Worm (Caenorhabditis elegans): Measurements from ENCODE around the gene C07D10.6.
A peak's percentile ranks its signal among the peaks of the same experiment; 100 is the strongest.

C07D10.6 gene

DNA sequence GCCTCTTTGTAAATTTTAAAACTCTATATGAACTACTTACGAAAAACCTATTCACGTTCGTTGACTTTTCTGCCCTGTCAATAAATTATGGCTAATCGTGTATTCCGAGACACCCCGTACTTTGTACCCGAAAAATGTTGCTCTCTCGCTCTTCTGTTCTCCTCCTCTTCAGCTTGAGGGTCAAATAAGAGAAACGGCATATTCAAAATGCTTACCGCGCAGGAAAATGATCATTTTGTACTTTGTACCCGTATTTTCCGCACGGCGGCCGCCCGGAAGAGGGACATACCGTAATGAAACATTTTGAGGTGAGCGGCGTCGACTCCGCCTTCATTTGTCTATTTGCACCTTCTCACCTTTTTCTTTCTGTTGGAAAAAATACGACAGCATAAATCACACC is 35.5 kb upstream of the C07D10.6 start:
- TF ChIP-seq ceh-13 (GFP tag; optimal IDR thresholded peaks at IDR 0.05) (no peak), aly-1 (tag; optimal IDR thresholded peaks at IDR 0.05) (no peak), ama-1 (optimal IDR thresholded peaks at IDR 0.05) (no peak), sea-1 (GFP tag; conservative IDR thresholded peaks at IDR 0.05) (no peak), tbx-11 (GFP tag; IDR thresholded peaks at IDR 0.05) (no peak), ets-7 (tag; optimal IDR thresholded peaks at IDR 0.05) (no peak), pes-1 (GFP tag; IDR thresholded peaks at IDR 0.05) (no peak), scrt-1 (GFP tag; IDR thresholded peaks at IDR 0.05) (no peak), hmg-4 (GFP tag; optimal IDR thresholded peaks at IDR 0.05) (no peak), tra-4 (tag; optimal IDR thresholded peaks at IDR 0.05) (no peak), hnd-1 (tag; optimal IDR thresholded peaks at IDR 0.05) (no peak), F13C5.2 (tag; optimal IDR thresholded peaks at IDR 0.05) (no peak), ceh-36 (tag; optimal IDR thresholded peaks at IDR 0.05) (no peak)

DNA sequence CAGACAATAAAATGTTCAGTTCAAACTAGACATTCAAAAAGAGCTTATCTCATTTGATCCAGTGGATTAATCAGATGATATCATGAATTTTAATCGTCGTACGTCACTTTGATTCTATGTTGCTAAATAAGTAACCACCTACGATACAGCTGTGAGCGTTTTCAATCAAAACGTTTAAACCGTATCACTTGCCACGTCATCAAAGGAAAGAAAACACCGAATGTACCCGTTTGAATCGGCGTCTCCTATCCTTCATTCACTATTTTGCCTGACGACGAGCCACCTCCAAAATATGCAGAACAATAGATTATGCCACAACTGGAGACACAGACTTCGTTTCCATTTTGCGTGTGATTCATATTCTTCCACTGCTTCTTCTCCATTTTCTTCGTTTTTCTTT is 33.3 kb upstream of the C07D10.6 start:
- TF ChIP-seq ets-7 (tag; optimal IDR thresholded peaks at IDR 0.05), result no peak
- TF ChIP-seq sea-1 (GFP tag; conservative IDR thresholded peaks at IDR 0.05), result no peak
- TF ChIP-seq B0310.2 (tag; optimal IDR thresholded peaks at IDR 0.05), result no peak
- no peak for TF ChIP-seq flt-1 (GFP tag; IDR thresholded peaks at IDR 0.05)

DNA sequence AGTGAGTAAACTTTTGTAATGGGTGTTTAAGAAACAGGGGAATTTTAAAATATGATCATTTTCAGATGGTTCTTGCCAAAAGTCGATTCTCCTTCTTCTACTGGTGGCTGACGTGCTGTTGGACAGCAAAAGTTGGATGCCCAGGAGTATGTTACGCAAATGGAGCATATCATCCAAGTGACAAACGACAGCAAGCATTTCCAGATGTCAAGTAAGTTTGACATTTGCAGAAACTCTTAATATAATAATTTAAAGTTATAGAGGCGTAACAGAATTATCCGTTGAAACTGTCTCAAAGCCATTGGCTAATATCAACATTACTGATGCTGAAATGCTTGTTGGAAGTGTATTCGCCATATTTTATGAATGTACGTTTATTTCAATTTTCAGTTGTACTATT is 31.1 kb upstream of the C07D10.6 start:
- no peak for TF ChIP-seq tbx-11 (GFP tag; IDR thresholded peaks at IDR 0.05)

DNA sequence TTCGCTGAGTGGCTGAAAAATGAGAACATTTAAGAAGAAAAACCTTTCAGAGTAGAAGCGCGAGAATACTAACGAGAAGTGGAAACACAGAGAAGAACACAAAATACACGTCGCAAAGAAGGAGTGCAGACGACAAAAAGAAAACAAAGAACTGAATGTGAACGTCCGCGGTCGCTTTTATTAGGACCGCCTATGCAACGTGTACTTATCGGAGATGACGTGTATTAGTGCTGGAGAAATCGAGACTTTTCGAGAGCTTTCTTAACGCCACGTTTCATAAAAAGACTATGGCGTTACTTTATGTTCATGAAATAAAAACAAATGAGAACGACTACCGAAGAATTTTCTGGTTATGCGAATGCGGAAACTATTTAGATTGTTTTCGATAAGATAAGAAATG is 26.6 kb upstream of the C07D10.6 start, which contains the start of gene hsp-4:
TSS of gene hsp-4 (minus strand) at position 139 of the 400 bp plus-strand sequence.
- TF ChIP-seq tbx-37 (GFP tag; conservative IDR thresholded peaks at IDR 0.05) (no peak), tbx-11 (GFP tag; IDR thresholded peaks at IDR 0.05) (no peak), ceh-13 (GFP tag; optimal IDR thresholded peaks at IDR 0.05) (no peak), ceh-36 (tag; optimal IDR thresholded peaks at IDR 0.05) (no peak), pes-1 (GFP tag; IDR thresholded peaks at IDR 0.05) (no peak), scrt-1 (GFP tag; IDR thresholded peaks at IDR 0.05) (no peak), flt-1 (GFP tag; IDR thresholded peaks at IDR 0.05) (no peak), F13C5.2 (tag; optimal IDR thresholded peaks at IDR 0.05) (no peak), hmbx-1 (tag; optimal IDR thresholded peaks at IDR 0.05) (no peak), sea-1 (GFP tag; conservative IDR thresholded peaks at IDR 0.05) (no peak), ama-1 (optimal IDR thresholded peaks at IDR 0.05) (no peak), tra-4 (tag; optimal IDR thresholded peaks at IDR 0.05) (no peak), hmg-4 (GFP tag; optimal IDR thresholded peaks at IDR 0.05) (no peak), ets-7 (tag; optimal IDR thresholded peaks at IDR 0.05) (no peak), B0310.2 (tag; optimal IDR thresholded peaks at IDR 0.05) (no peak), aly-1 (tag; optimal IDR thresholded peaks at IDR 0.05) (no peak)

DNA sequence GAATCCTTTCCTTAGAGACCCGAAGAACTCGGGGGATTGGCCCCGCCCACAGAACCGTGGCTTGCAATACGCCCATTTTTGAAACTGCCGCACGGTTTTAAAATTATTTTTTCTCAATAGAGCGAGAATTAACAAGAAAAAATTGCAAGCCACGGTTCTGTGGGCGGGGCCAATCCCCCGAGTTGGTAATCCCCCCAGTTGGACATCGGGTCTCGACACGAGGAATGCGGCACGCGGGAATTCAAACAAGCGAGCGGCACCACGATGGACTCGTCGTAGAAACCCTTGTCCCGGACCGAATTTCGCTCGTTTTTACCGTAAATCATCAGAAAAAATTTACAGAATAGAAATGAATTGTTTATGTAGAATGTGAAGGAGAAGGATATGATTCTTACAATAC is 26.1 kb upstream of the C07D10.6 start:
- TF ChIP-seq ceh-13 (GFP tag; optimal IDR thresholded peaks at IDR 0.05) (no peak), F13C5.2 (tag; optimal IDR thresholded peaks at IDR 0.05) (no peak), ceh-36 (tag; optimal IDR thresholded peaks at IDR 0.05) (peak; percentile 12), hmg-4 (GFP tag; optimal IDR thresholded peaks at IDR 0.05) (no peak), ama-1 (optimal IDR thresholded peaks at IDR 0.05) (no peak)

DNA sequence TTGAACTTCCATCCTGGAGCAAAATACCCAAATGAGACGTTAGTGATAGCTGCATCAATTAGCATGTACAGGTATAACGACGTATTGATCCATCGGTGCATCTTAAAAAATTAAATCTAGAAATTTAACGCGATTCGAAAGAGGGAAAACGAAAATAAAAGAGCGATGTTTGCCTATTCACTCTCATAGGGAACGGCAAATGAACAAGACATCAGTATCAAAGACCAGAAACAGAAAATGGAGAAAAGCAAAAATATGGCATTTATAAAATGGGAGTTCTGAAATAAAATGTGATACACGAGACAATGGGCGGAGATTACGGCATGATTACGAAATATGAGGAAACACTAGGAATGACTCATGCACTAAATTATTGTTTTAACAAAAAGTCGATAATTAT is 22.8 kb upstream of the C07D10.6 start, which contains the start of gene haf-2:
TSS of gene haf-2 (minus strand) at position 101 of the 400 bp plus-strand sequence.
- TF ChIP-seq ceh-36 (tag; optimal IDR thresholded peaks at IDR 0.05) (no peak), hmg-4 (GFP tag; optimal IDR thresholded peaks at IDR 0.05) (no peak), aly-1 (tag; optimal IDR thresholded peaks at IDR 0.05) (no peak)

DNA sequence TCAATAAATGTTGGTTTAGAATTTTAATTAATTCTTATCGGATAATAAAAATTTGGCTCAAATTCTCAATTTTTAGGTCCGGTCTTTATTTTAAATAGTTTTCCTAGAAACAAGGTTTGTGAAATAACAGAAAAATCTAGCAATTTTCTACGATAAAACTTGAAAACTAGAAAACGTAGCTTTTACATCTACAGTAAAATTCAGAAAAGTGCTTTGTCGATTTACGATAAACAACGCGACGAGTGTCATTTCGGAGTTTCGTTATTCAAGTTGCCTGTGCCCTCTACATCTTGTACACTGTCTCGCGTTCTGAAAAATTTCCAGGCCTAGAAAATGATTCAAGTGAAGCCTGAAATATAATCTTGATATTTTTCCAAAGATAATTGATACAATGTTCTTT is 22.3 kb upstream of the C07D10.6 start:
- TF ChIP-seq ets-7 (tag; optimal IDR thresholded peaks at IDR 0.05), result no peak

DNA sequence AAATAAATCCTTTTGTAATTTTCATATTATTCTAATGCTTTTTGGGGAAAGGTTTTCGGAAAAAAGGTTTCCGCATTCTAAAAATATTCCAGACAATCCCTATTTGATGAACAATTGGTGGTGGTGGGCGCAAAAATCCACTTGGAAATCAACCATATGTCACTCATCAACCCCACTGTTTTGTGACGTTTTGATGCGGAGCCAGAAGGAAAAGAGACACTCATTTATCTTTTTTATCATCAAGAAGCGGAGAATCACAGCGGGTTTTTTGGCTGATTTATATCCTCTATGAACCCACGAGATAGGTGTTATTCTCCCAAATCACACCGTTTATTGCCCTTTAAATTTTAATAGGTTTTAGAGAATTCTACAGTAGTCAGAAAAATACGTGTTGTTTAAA is 21.9 kb upstream of the C07D10.6 start:
- TF ChIP-seq sea-1 (GFP tag; conservative IDR thresholded peaks at IDR 0.05), result no peak
- no peak for TF ChIP-seq ets-7 (tag; optimal IDR thresholded peaks at IDR 0.05)
- no peak for TF ChIP-seq B0310.2 (tag; optimal IDR thresholded peaks at IDR 0.05)
- no peak for TF ChIP-seq tbx-37 (GFP tag; conservative IDR thresholded peaks at IDR 0.05)

DNA sequence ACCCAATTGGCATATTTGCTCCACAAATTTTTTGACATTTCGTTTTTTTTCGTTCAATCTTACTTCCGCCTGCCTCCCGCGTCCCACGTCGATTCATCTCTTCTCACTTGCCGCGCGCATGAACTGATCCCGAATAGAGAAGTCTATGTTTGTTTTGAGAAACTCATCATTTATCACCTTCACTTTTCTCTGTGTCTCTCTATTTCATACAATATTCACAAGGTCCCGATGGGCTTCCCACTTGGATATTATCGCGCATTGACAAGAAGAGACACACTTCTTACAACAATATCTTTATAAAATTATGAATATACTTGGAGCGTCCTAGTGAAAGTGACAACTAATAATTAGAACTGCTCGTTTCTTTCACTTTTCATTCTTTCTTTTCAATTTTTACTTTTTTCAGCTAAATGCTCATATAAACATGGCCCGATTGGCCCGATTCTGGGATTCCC is 20.6 kb upstream of the C07D10.6 start, which contains the start of gene insc-1:
TSS of gene insc-1 (plus strand) at position 405 of the 455 bp plus-strand sequence.
- TF ChIP-seq B0310.2 (tag; optimal IDR thresholded peaks at IDR 0.05), result no peak
- TF ChIP-seq tbx-37 (GFP tag; conservative IDR thresholded peaks at IDR 0.05), result no peak
- no peak for TF ChIP-seq ets-7 (tag; optimal IDR thresholded peaks at IDR 0.05)
- no peak for TF ChIP-seq aly-1 (tag; optimal IDR thresholded peaks at IDR 0.05)
- no peak for TF ChIP-seq tra-4 (tag; optimal IDR thresholded peaks at IDR 0.05)
- TF ChIP-seq F13C5.2 (tag; optimal IDR thresholded peaks at IDR 0.05), result no peak
- TF ChIP-seq ama-1 (optimal IDR thresholded peaks at IDR 0.05), result no peak
- no peak for TF ChIP-seq hnd-1 (tag; optimal IDR thresholded peaks at IDR 0.05)
- no peak for TF ChIP-seq tbx-11 (GFP tag; IDR thresholded peaks at IDR 0.05)
- TF ChIP-seq ceh-36 (tag; optimal IDR thresholded peaks at IDR 0.05), result no peak
- TF ChIP-seq scrt-1 (GFP tag; IDR thresholded peaks at IDR 0.05), result no peak
- TF ChIP-seq hmbx-1 (tag; optimal IDR thresholded peaks at IDR 0.05), result no peak
- no peak for TF ChIP-seq sea-1 (GFP tag; conservative IDR thresholded peaks at IDR 0.05)
- TF ChIP-seq ceh-13 (GFP tag; optimal IDR thresholded peaks at IDR 0.05), result no peak
- no peak for TF ChIP-seq flt-1 (GFP tag; IDR thresholded peaks at IDR 0.05)
- no peak for TF ChIP-seq hmg-4 (GFP tag; optimal IDR thresholded peaks at IDR 0.05)
- no peak for TF ChIP-seq pes-1 (GFP tag; IDR thresholded peaks at IDR 0.05)

Measured in whole organism, early embryonic.